Worm (Caenorhabditis elegans) whole organism, L1 larva: ENCODE data around the gene pmp-1.

Source experiments
- aha-1 ChIP-seq: fragments of 150-350 bp; optimal IDR thresholded peaks from 2 replicates; lab custom pipeline; 2014; ENCODE audit warnings: missing biosample characterization, missing genetic modification characterization
- aly-2 ChIP-seq: fragments of 150-350 bp; optimal IDR thresholded peaks from 2 replicates; lab custom pipeline; 2014; ENCODE audit warnings: missing biosample characterization, missing genetic modification characterization
- blmp-1 ChIP-seq: fragments of 150-350 bp; optimal IDR thresholded peaks from 2 replicates; lab custom pipeline; 2014; ENCODE audit warnings: missing biosample characterization, missing genetic modification characterization
- ceh-63 ChIP-seq: fragments of 200-800 bp; sonication (Bioruptor generic); optimal IDR thresholded peaks from 2 replicates; lab custom pipeline; 2018; ENCODE audit warnings: mild to moderate bottlenecking, missing genetic modification characterization, missing compliant biosample characterization
- ceh-8 ChIP-seq: fragments of 200-800 bp; sonication (Bioruptor generic); optimal IDR thresholded peaks from 2 replicates; lab custom pipeline; 2018; ENCODE audit warnings: mild to moderate bottlenecking, missing genetic modification characterization, moderate library complexity, missing compliant biosample characterization
- ceh-82 ChIP-seq, 3 experiments: fragments of 150-350 bp in 1 of 3; sonication (generic microtip) in 2 of 3; optimal IDR thresholded peaks; 2 replicates each; lab custom pipeline; 2014 to 2017; ENCODE audit warnings: missing biosample characterization in 3 of 3, missing genetic modification characterization in 3 of 3
- ceh-88 ChIP-seq: fragments of 200-800 bp; sonication (Bioruptor generic); IDR thresholded peaks from 2 replicates; pipeline ENCODE4 v1.3.6; 2022; ENCODE audit warnings: missing genetic modification characterization, missing compliant biosample characterization
- ces-1 ChIP-seq: fragments of 150-350 bp; optimal IDR thresholded peaks from 2 replicates; lab custom pipeline; 2014; ENCODE audit warnings: missing biosample characterization, missing genetic modification reagents, missing genetic modification characterization
- dsc-1 ChIP-seq: sonication (generic microtip); optimal IDR thresholded peaks from 2 replicates; lab custom pipeline; 2016; ENCODE audit warnings: mild to moderate bottlenecking, missing genetic modification characterization, missing compliant biosample characterization
- egl-13 ChIP-seq: sonication (generic microtip); optimal IDR thresholded peaks from 2 replicates; lab custom pipeline; 2016; ENCODE audit warnings: missing genotype, missing genetic modification reagents, missing genetic modification characterization, missing compliant biosample characterization
- egl-27 ChIP-seq, 2 experiments: fragments of 150-350 bp in 1 of 2; sonication (generic microtip); optimal IDR thresholded peaks; 3 replicates each; lab custom pipeline; 2017 to 2018; ENCODE audit warnings: missing biosample characterization in 2 of 2, missing genetic modification characterization in 2 of 2, missing genetic modification reagents in 2 of 2
- elt-2 ChIP-seq: sonication (generic microtip); optimal IDR thresholded peaks from 2 replicates; lab custom pipeline; 2016; ENCODE audit warnings: missing genetic modification characterization, mild to moderate bottlenecking, inconsistent platforms, missing compliant biosample characterization, missing genetic modification reagents
- elt-3 ChIP-seq, 6 experiments: fragments of 150-350 bp in 1 of 6; sonication (generic microtip); optimal IDR thresholded peaks; 2 replicates each; lab custom pipeline; 2017 to 2018; ENCODE audit warnings: missing biosample characterization in 6 of 6, missing genetic modification characterization in 6 of 6, inconsistent platforms in 1 of 6
- fkh-10 ChIP-seq: sonication (generic microtip); optimal IDR thresholded peaks from 2 replicates; lab custom pipeline; 2017; ENCODE audit warnings: missing biosample characterization, missing genetic modification reagents, missing genetic modification characterization
- fkh-8 ChIP-seq: sonication (generic microtip); optimal IDR thresholded peaks from 2 replicates; lab custom pipeline; 2016; ENCODE audit warnings: mild to moderate bottlenecking, missing genetic modification characterization, missing compliant biosample characterization
- grh-1 ChIP-seq: fragments of 200-800 bp; sonication (Bioruptor generic); IDR thresholded peaks from 2 replicates; pipeline ENCODE4 v1.3.6; 2022; ENCODE audit warnings: missing genetic modification reagents, missing genetic modification characterization, missing compliant biosample characterization
- isw-1 ChIP-seq: fragments of 200-800 bp; sonication (Bioruptor generic); IDR thresholded peaks from 2 replicates; pipeline ENCODE4 v1.3.6; 2022; ENCODE audit warnings: missing genetic modification characterization, missing compliant biosample characterization
- lin-14 ChIP-seq: fragments of 200-800 bp; sonication (Bioruptor generic); optimal IDR thresholded peaks from 2 replicates; lab custom pipeline; 2018; ENCODE audit warnings: mild to moderate bottlenecking, missing genetic modification characterization, moderate library complexity, missing compliant biosample characterization
- lin-15B ChIP-seq: fragments of 150-350 bp; sonication (generic microtip); optimal IDR thresholded peaks from 3 replicates; lab custom pipeline; 2014; ENCODE audit warnings: missing biosample characterization, missing genetic modification characterization
- lin-35 ChIP-seq, 2 experiments: fragments of 150-350 bp; optimal IDR thresholded peaks; 2 replicates each; lab custom pipeline; 2014; ENCODE audit warnings: missing biosample characterization in 2 of 2, missing genetic modification characterization in 2 of 2, missing genetic modification reagents in 2 of 2
- lin-39 ChIP-seq: fragments of 150-350 bp; optimal IDR thresholded peaks from 2 replicates; lab custom pipeline; 2014; ENCODE audit warnings: missing biosample characterization, missing genetic modification reagents, missing genetic modification characterization
- lir-3 ChIP-seq: sonication (generic microtip); optimal IDR thresholded peaks from 2 replicates; lab custom pipeline; 2016; ENCODE audit warnings: mild to moderate bottlenecking, missing genetic modification characterization, moderate library complexity, missing compliant biosample characterization; ENCODE audit not compliant: poor library complexity
- lsy-2 ChIP-seq, 2 experiments: fragments of 150-350 bp; optimal IDR thresholded peaks; 2 replicates each; lab custom pipeline; 2014; ENCODE audit warnings: missing biosample characterization in 2 of 2, missing genetic modification characterization in 2 of 2
- nhr-20 ChIP-seq: sonication (generic microtip); optimal IDR thresholded peaks from 2 replicates; lab custom pipeline; 2016; ENCODE audit warnings: mild to moderate bottlenecking, missing genetic modification characterization, missing compliant biosample characterization
- nhr-71 ChIP-seq: sonication (generic microtip); optimal IDR thresholded peaks from 2 replicates; lab custom pipeline; 2016; ENCODE audit warnings: mild to moderate bottlenecking, missing genetic modification characterization, moderate library complexity, missing compliant biosample characterization
- nhr-76 ChIP-seq: sonication (generic microtip); optimal IDR thresholded peaks from 2 replicates; lab custom pipeline; 2017; ENCODE audit warnings: missing biosample characterization, missing genetic modification characterization
- nhr-77 ChIP-seq: fragments of 150-350 bp; optimal IDR thresholded peaks from 2 replicates; lab custom pipeline; 2014; ENCODE audit warnings: missing biosample characterization, missing genetic modification characterization
- nhr-84 ChIP-seq: sonication (generic microtip); optimal IDR thresholded peaks from 2 replicates; lab custom pipeline; 2017; ENCODE audit warnings: missing biosample characterization, missing genetic modification characterization
- nhr-85 ChIP-seq: sonication (generic microtip); peaks from one replicate; lab custom pipeline; 2016; ENCODE audit warnings: missing genetic modification characterization, inconsistent platforms, missing compliant biosample characterization
- nhr-90 ChIP-seq: sonication (generic microtip); optimal IDR thresholded peaks from 2 replicates; lab custom pipeline; 2016; ENCODE audit warnings: mild to moderate bottlenecking, missing genetic modification characterization, missing compliant biosample characterization; ENCODE audit not compliant: poor library complexity
- pag-3 ChIP-seq: sonication (generic microtip); optimal IDR thresholded peaks from 2 replicates; lab custom pipeline; 2017; ENCODE audit warnings: missing genetic modification characterization, mild to moderate bottlenecking, missing compliant biosample characterization, antibody characterized with exemption, borderline replicate concordance; ENCODE audit not compliant: insufficient read depth
- pax-3 ChIP-seq: fragments of 200-800 bp; sonication (Bioruptor generic); optimal IDR thresholded peaks from 2 replicates; lab custom pipeline; 2018; ENCODE audit warnings: mild to moderate bottlenecking, missing genetic modification characterization, moderate library complexity, missing compliant biosample characterization
- sptf-1 ChIP-seq: fragments of 150-350 bp; optimal IDR thresholded peaks from 2 replicates; lab custom pipeline; 2014; ENCODE audit warnings: missing biosample characterization, missing genetic modification characterization
- sup-37 ChIP-seq: fragments of 200-800 bp; sonication (Bioruptor generic); optimal IDR thresholded peaks from 2 replicates; lab custom pipeline; 2018; ENCODE audit warnings: mild to moderate bottlenecking, missing genetic modification characterization, missing compliant biosample characterization
- tbx-2 ChIP-seq: sonication (generic microtip); optimal IDR thresholded peaks from 2 replicates; lab custom pipeline; 2016; ENCODE audit warnings: missing genetic modification characterization, missing compliant biosample characterization
- tlp-1 ChIP-seq: fragments of 150-350 bp; optimal IDR thresholded peaks from 2 replicates; lab custom pipeline; 2014; ENCODE audit warnings: missing biosample characterization, missing genetic modification characterization
- unc-130 ChIP-seq: fragments of 150-350 bp; optimal IDR thresholded peaks from 2 replicates; lab custom pipeline; 2017; ENCODE audit warnings: missing biosample characterization, missing genetic modification characterization, inconsistent platforms
- unc-30 ChIP-seq: sonication (generic microtip); optimal IDR thresholded peaks from 2 replicates; lab custom pipeline; 2017; ENCODE audit warnings: missing biosample characterization, missing genetic modification characterization
- vab-15 ChIP-seq: sonication (generic microtip); optimal IDR thresholded peaks from 2 replicates; lab custom pipeline; 2017; ENCODE audit warnings: missing genotype, mild to moderate bottlenecking, missing genetic modification characterization, missing compliant biosample characterization
- xbp-1 ChIP-seq: sonication (generic microtip); optimal IDR thresholded peaks from 2 replicates; lab custom pipeline; 2016; ENCODE audit warnings: missing genetic modification characterization, missing compliant biosample characterization
- zip-4 ChIP-seq: fragments of 200-800 bp; sonication (Bioruptor generic); optimal IDR thresholded peaks from 2 replicates; lab custom pipeline; 2018; ENCODE audit warnings: mild to moderate bottlenecking, missing genetic modification characterization, moderate library complexity, missing compliant biosample characterization
- ztf-11 ChIP-seq, 2 experiments: sonication (generic microtip); optimal IDR thresholded peaks; 2 replicates each; lab custom pipeline; 2016 to 2017; ENCODE audit warnings: missing genetic modification characterization in 2 of 2, missing biosample characterization in 1 of 2, missing compliant biosample characterization in 1 of 2
- ztf-4 ChIP-seq: fragments of 150-350 bp; optimal IDR thresholded peaks from 2 replicates; lab custom pipeline; 2014; ENCODE audit warnings: missing biosample characterization, missing genetic modification characterization

pmp-1 gene

ce11 chrII:6835500-6835899, 48.1 kb downstream of the pmp-1 start (continued):
- TF ChIP-seq ceh-82 (tag; optimal IDR thresholded peaks at IDR 0.05; lab: Kevin White, UChicago): peak in 1 of 3 experiments; percentile 29
- TF ChIP-seq unc-30 (tag; lab: Kevin White, UChicago): no peak
- no peak for TF ChIP-seq fkh-10 (GFP tag; lab: Kevin White, UChicago)
- no peak for TF ChIP-seq pag-3 (tag; lab: Kevin White, UChicago)
- no peak for TF ChIP-seq fkh-8 (tag; lab: Kevin White, UChicago)
- TF ChIP-seq lin-14 (GFP tag; lab: Kevin White, UChicago): peak; percentile 88
- TF ChIP-seq lin-15B (tag; lab: Kevin White, UChicago): no peak
- no peak for TF ChIP-seq ztf-11 (tag; optimal IDR thresholded peaks at IDR 0.05; lab: Kevin White, UChicago)
- TF ChIP-seq lsy-2 (tag; optimal IDR thresholded peaks at IDR 0.05; lab: Kevin White, UChicago): peak; percentile 3 to 67
- no peak for TF ChIP-seq ces-1
- no peak for TF ChIP-seq tlp-1 (tag; lab: Kevin White, UChicago)
- TF ChIP-seq sptf-1: no peak
- TF ChIP-seq nhr-76 (tag; lab: Kevin White, UChicago): no peak
- TF ChIP-seq aha-1: no peak
- no peak for TF ChIP-seq ceh-88
- no peak for TF ChIP-seq ceh-63 (GFP tag; lab: Kevin White, UChicago)
- TF ChIP-seq lin-35 (GFP tag; optimal IDR thresholded peaks at IDR 0.05; lab: Kevin White, UChicago): peak in 1 of 2 experiments; percentile 22
- peak; percentile 61 for TF ChIP-seq vab-15 (tag; lab: Kevin White, UChicago)
- peak; percentile 85 for TF ChIP-seq blmp-1
- TF ChIP-seq unc-130 (tag; lab: Kevin White, UChicago): no peak
- TF ChIP-seq ztf-4 (tag; lab: Kevin White, UChicago): no peak
- TF ChIP-seq lir-3: no peak
- no peak for TF ChIP-seq egl-13
- no peak for TF ChIP-seq isw-1 (GFP tag; lab: Robert Waterston, UW)
- no peak for TF ChIP-seq sup-37
- TF ChIP-seq nhr-77 (tag; lab: Kevin White, UChicago): no peak
- no peak for TF ChIP-seq pax-3
- TF ChIP-seq dsc-1 (tag; lab: Kevin White, UChicago): peak; percentile 8
- TF ChIP-seq lin-39: no peak
- TF ChIP-seq nhr-71: peak; percentile 27
- TF ChIP-seq zip-4 (GFP tag; lab: Kevin White, UChicago): no peak
- TF ChIP-seq elt-2 (tag; lab: Kevin White, UChicago): no peak
- TF ChIP-seq tbx-2: peak; percentile 31
- no peak for TF ChIP-seq xbp-1
- TF ChIP-seq elt-3 (tag; optimal IDR thresholded peaks at IDR 0.05; lab: Kevin White, UChicago): peak in 1 of 6 experiments; percentile 50
- peak; percentile 2 for TF ChIP-seq ceh-8 (GFP tag; lab: Kevin White, UChicago)
- TF ChIP-seq nhr-90: no peak
- no peak for TF ChIP-seq grh-1 (GFP tag; lab: Robert Waterston, UW)
- no peak for TF ChIP-seq aly-2 (tag; lab: Kevin White, UChicago)
- no peak for TF ChIP-seq nhr-84 (tag; lab: Kevin White, UChicago)
- TF ChIP-seq nhr-20 (tag; lab: Kevin White, UChicago): peak; percentile 36
- peak; percentile 93 for TF ChIP-seq nhr-85
- peak in 1 of 2 experiments; percentile 85 for TF ChIP-seq egl-27 (tag; optimal IDR thresholded peaks at IDR 0.05; lab: Kevin White, UChicago)

ce11 chrII:6834582-6835058, 48.9 kb downstream of the pmp-1 start, which contains the start of gene egl-27:
Gene egl-27 (plus strand): TSS chrII:6835008.
- TF ChIP-seq lin-14 (GFP tag; lab: Kevin White, UChicago): peak; percentile 19
- TF ChIP-seq nhr-85: no peak
- no peak for TF ChIP-seq aly-2 (tag; lab: Kevin White, UChicago)
- no peak for TF ChIP-seq pag-3 (tag; lab: Kevin White, UChicago)
